Worm (Caenorhabditis elegans): ENCODE measurements around the gene mec-17.
"Not testable (repeated sequence)": the region's sequence is repeated elsewhere in the genome, so short reads cannot be mapped to it uniquely, and the experiment has no call there.

Gene mec-17

ce11 chrIV:7976210-7976609 lies 10.8 kb downstream of the mec-17 start, which contains the start of gene F57H12.6:
Gene F57H12.6, minus strand, starts transcription at chrIV:7976310.
- no peak for TF ChIP-seq unc-62 (GFP tag; optimal IDR thresholded peaks at IDR 0.05)

- TF ChIP-seq unc-62 (GFP tag; optimal IDR thresholded peaks at IDR 0.05), result no peak
Observed at ce11 chrIV:7967006-7967405, 20.0 kb downstream of the mec-17 start, which contains the start of gene F57H12.5. Gene F57H12.5, plus strand, starts transcription at chrIV:7967306.

ce11 chrIV:7961889-7962342 lies 25.1 kb downstream of the mec-17 start:
- TF ChIP-seq unc-62 (GFP tag; optimal IDR thresholded peaks at IDR 0.05), result no peak

- no peak for TF ChIP-seq unc-62 (GFP tag; optimal IDR thresholded peaks at IDR 0.05)
Observed at ce11 chrIV:7958092-7958491, 28.9 kb downstream of the mec-17 start.

ce11 chrIV:7957504-7957903 lies 29.5 kb downstream of the mec-17 start, which contains the start of gene frpr-10:
Gene frpr-10, plus strand, starts transcription at chrIV:7957804.
- no peak for TF ChIP-seq unc-62 (GFP tag; optimal IDR thresholded peaks at IDR 0.05)

ce11 chrIV:7956643-7957317 lies 30.2 kb downstream of the mec-17 start, which contains the start of gene csr-1:
Gene csr-1, plus strand, starts transcription at chrIV:7957267.
- TF ChIP-seq unc-62 (GFP tag; optimal IDR thresholded peaks at IDR 0.05), result no peak

ce11 chrIV:7955849-7956248 lies 31.1 kb downstream of the mec-17 start, which contains the start of gene ceh-19:
Gene ceh-19, minus strand, starts transcription at chrIV:7955949.
- no peak for TF ChIP-seq unc-62 (GFP tag; optimal IDR thresholded peaks at IDR 0.05)

- TF ChIP-seq unc-62 (GFP tag; optimal IDR thresholded peaks at IDR 0.05), result no peak
Observed at ce11 chrIV:7954006-7954405, 33.0 kb downstream of the mec-17 start.

ce11 chrIV:7948290-7948689 lies 38.7 kb downstream of the mec-17 start, which contains the start of gene mcm-3AP:
Gene mcm-3AP, plus strand, starts transcription at chrIV:7948672.
- TF ChIP-seq unc-62 (GFP tag; optimal IDR thresholded peaks at IDR 0.05), result not testable (repeated sequence)

ce11 chrIV:7946899-7947499 lies 40.0 kb downstream of the mec-17 start, which contains the start of gene F20D12.12:
Gene F20D12.12, plus strand, starts transcription at chrIV:7947440.
- not testable (repeated sequence) for TF ChIP-seq unc-62 (GFP tag; optimal IDR thresholded peaks at IDR 0.05)

- TF ChIP-seq unc-62 (GFP tag; optimal IDR thresholded peaks at IDR 0.05), result no peak
Observed at ce11 chrIV:7946457-7946856, 40.5 kb downstream of the mec-17 start, which contains the start of gene czw-1. Gene czw-1, minus strand, starts transcription at chrIV:7946825.

ce11 chrIV:7943272-7943671 lies 43.7 kb downstream of the mec-17 start:
- TF ChIP-seq unc-62 (GFP tag; optimal IDR thresholded peaks at IDR 0.05), result no peak

- TF ChIP-seq unc-62 (GFP tag; optimal IDR thresholded peaks at IDR 0.05), result no peak
Observed at ce11 chrIV:7940919-7941318, 46.1 kb downstream of the mec-17 start, which contains the start of gene exc-9. Gene exc-9, minus strand, starts transcription at chrIV:7941019.

ce11 chrIV:7938834-7939233 lies 48.1 kb downstream of the mec-17 start, which contains the start of gene F20D12.7:
Gene F20D12.7, minus strand, starts transcription at chrIV:7938934.
- no peak for TF ChIP-seq unc-62 (GFP tag; optimal IDR thresholded peaks at IDR 0.05)
